Fruit fly (Drosophila melanogaster) whole organism, embryonic: ENCODE measurements around the gene CG2691.

ENCODE experiments used
- Atf-2 ChIP-seq: fragments of 200-800 bp; sonication (Bioruptor generic); optimal IDR thresholded peaks from 2 replicates; lab custom pipeline; 2016; ENCODE audit warnings: missing biosample characterization, missing genetic modification characterization
- Bdp1 ChIP-seq: fragments of 200-800 bp; sonication (Bioruptor generic); optimal IDR thresholded peaks from 3 replicates; lab custom pipeline; 2016; ENCODE audit warnings: missing biosample characterization, missing genetic modification characterization
- BtbVII ChIP-seq: fragments of 200-800 bp; sonication (Bioruptor generic); optimal IDR thresholded peaks from 3 replicates; lab custom pipeline; 2017; ENCODE audit warnings: missing biosample characterization, mild to moderate bottlenecking, missing genetic modification characterization
- CG10565 ChIP-seq: fragments of 200-800 bp; sonication (Bioruptor generic); optimal IDR thresholded peaks from 3 replicates; lab custom pipeline; 2016; ENCODE audit warnings: missing biosample characterization, mild to moderate bottlenecking, missing genetic modification characterization
- CG12391 ChIP-seq: fragments of 200-800 bp; sonication (Bioruptor generic); optimal IDR thresholded peaks from 3 replicates; lab custom pipeline; 2018; ENCODE audit warnings: missing biosample characterization, mild to moderate bottlenecking, missing genetic modification characterization, moderate library complexity
- CG14860 ChIP-seq: fragments of 200-800 bp; sonication (Bioruptor generic); IDR thresholded peaks from 3 replicates; pipeline ENCODE4 v1.3.6; 2022; ENCODE audit warnings: missing biosample characterization, missing genetic modification characterization; ENCODE audit not compliant: partially characterized antibody
- CG15011 ChIP-seq: fragments of 200-800 bp; sonication (Bioruptor generic); optimal IDR thresholded peaks from 3 replicates; lab custom pipeline; 2018; ENCODE audit warnings: missing biosample characterization, mild to moderate bottlenecking, missing genetic modification characterization
- CG15073 ChIP-seq: fragments of 200-800 bp; sonication (Bioruptor generic); optimal IDR thresholded peaks from 2 replicates; lab custom pipeline; 2016; ENCODE audit warnings: missing biosample characterization, missing genetic modification characterization
- CG2120 ChIP-seq: fragments of 200-800 bp; sonication (Bioruptor generic); optimal IDR thresholded peaks from 3 replicates; lab custom pipeline; 2016; ENCODE audit warnings: missing biosample characterization, missing genetic modification characterization
- CG2199 ChIP-seq: fragments of 200-800 bp; sonication (Bioruptor generic); IDR thresholded peaks from 3 replicates; pipeline ENCODE4 v1.3.6; 2022; ENCODE audit warnings: missing biosample characterization, missing genetic modification characterization
- CG3995 ChIP-seq: fragments of 200-800 bp; sonication (Bioruptor generic); optimal IDR thresholded peaks from 3 replicates; lab custom pipeline; 2016; ENCODE audit warnings: missing biosample characterization, missing genetic modification characterization
- CG4328 ChIP-seq: fragments of 200-800 bp; sonication (Bioruptor generic); optimal IDR thresholded peaks from 3 replicates; lab custom pipeline; 2017; ENCODE audit warnings: missing biosample characterization, missing genetic modification reagents, missing genetic modification characterization
- CG6654 ChIP-seq: fragments of 200-800 bp; sonication (Bioruptor generic); optimal IDR thresholded peaks from 2 replicates; lab custom pipeline; 2017; ENCODE audit warnings: missing biosample characterization, mild to moderate bottlenecking, missing genetic modification characterization
- CG6765 ChIP-seq: fragments of 200-800 bp; sonication (Bioruptor generic); optimal IDR thresholded peaks from 3 replicates; lab custom pipeline; 2017; ENCODE audit warnings: missing biosample characterization, mild to moderate bottlenecking, missing genetic modification characterization
- CG6791 ChIP-seq: fragments of 200-800 bp; sonication (Bioruptor generic); IDR thresholded peaks from 3 replicates; pipeline ENCODE4 v1.3.6; 2022; ENCODE audit warnings: missing biosample characterization, missing genetic modification characterization; ENCODE audit not compliant: partially characterized antibody
- CG7271 ChIP-seq: fragments of 200-800 bp; sonication (Bioruptor generic); optimal IDR thresholded peaks from 2 replicates; lab custom pipeline; 2018; ENCODE audit warnings: missing biosample characterization, mild to moderate bottlenecking, missing genetic modification characterization, moderate library complexity
- CHES-1-like ChIP-seq: fragments of 200-800 bp; sonication (Bioruptor generic); optimal IDR thresholded peaks from 2 replicates; lab custom pipeline; 2016; ENCODE audit warnings: missing biosample characterization, missing genetic modification characterization
- D19A ChIP-seq: fragments of 200-800 bp; optimal IDR thresholded peaks from 3 replicates; lab custom pipeline; 2019; ENCODE audit warnings: missing biosample characterization, mild to moderate bottlenecking, missing genetic modification characterization, moderate library complexity
- Dad ChIP-seq: fragments of 200-800 bp; sonication (Bioruptor generic); optimal IDR thresholded peaks from 3 replicates; lab custom pipeline; 2016; ENCODE audit warnings: missing biosample characterization, missing genetic modification characterization
- Dll ChIP-seq: fragments of 200-800 bp; sonication (Bioruptor generic); IDR thresholded peaks from 4 replicates; pipeline ENCODE4 v1.3.6; 2022; ENCODE audit warnings: missing biosample characterization, missing genetic modification characterization; ENCODE audit not compliant: partially characterized antibody
- E2f2 ChIP-seq: fragments of 200-800 bp; sonication (Bioruptor generic); IDR thresholded peaks from 2 replicates; pipeline ENCODE4 v1.3.6; 2022; ENCODE audit warnings: missing biosample characterization, missing genetic modification characterization
- HLH54F ChIP-seq: fragments of 200-800 bp; sonication (Bioruptor generic); optimal IDR thresholded peaks from 3 replicates; lab custom pipeline; 2016; ENCODE audit warnings: missing biosample characterization, missing genetic modification characterization
- HmgZ ChIP-seq: fragments of 200-800 bp; sonication (Bioruptor generic); optimal IDR thresholded peaks from 2 replicates; lab custom pipeline; 2018; ENCODE audit warnings: missing biosample characterization, mild to moderate bottlenecking, missing genetic modification characterization
- Hmr ChIP-seq: fragments of 200-800 bp; sonication (Bioruptor generic); optimal IDR thresholded peaks from 3 replicates; lab custom pipeline; 2017; ENCODE audit warnings: mild to moderate bottlenecking, missing biosample characterization, missing genetic modification reagents, missing genetic modification characterization
- Hr78 ChIP-seq, 2 experiments: fragments of 200-800 bp in 1 of 2; fragments of >200 bp in 1 of 2; sonication (Bioruptor generic) in 1 of 2; optimal IDR thresholded peaks; 2 replicates each; lab custom pipeline; 2017 to 2019; ENCODE audit warnings: missing biosample characterization in 2 of 2, missing genetic modification characterization in 2 of 2, mild to moderate bottlenecking in 1 of 2, moderate library complexity in 1 of 2
- Med ChIP-seq: fragments of 200-800 bp; sonication (Bioruptor generic); peaks from one replicate; lab custom pipeline; 2016; ENCODE audit warnings: missing biosample characterization, missing genetic modification characterization, mild to moderate bottlenecking, inconsistent platforms, moderate library complexity
- NC2α ChIP-seq: fragments of 200-800 bp; sonication (Bioruptor generic); optimal IDR thresholded peaks from 2 replicates; lab custom pipeline; 2016; ENCODE audit warnings: missing biosample characterization, missing genetic modification characterization
- Opbp ChIP-seq: fragments of 200-800 bp; sonication (Bioruptor generic); IDR thresholded peaks from 3 replicates; pipeline ENCODE4 v1.3.6; 2022; ENCODE audit warnings: missing biosample characterization, missing genetic modification characterization; ENCODE audit not compliant: partially characterized antibody
- Ssrp ChIP-seq: fragments of 200-800 bp; sonication (Bioruptor generic); optimal IDR thresholded peaks from 2 replicates; lab custom pipeline; 2018; ENCODE audit warnings: missing biosample characterization, mild to moderate bottlenecking, missing genetic modification characterization, moderate library complexity
- Trl ChIP-seq, 3 experiments: fragments of >200 bp in 2 of 3; fragments of 200-800 bp in 1 of 3; sonication (Bioruptor generic) in 1 of 3; optimal IDR thresholded peaks; 2 replicates in 1 of 3; 3 replicates in 2 of 3; lab custom pipeline; 2016 to 2017; ENCODE audit warnings: missing biosample characterization in 1 of 3, missing genetic modification characterization in 1 of 3
- amos ChIP-seq: fragments of 200-800 bp; sonication (Bioruptor generic); IDR thresholded peaks from 2 replicates; pipeline ENCODE4 v1.3.6; 2022; ENCODE audit warnings: missing biosample characterization, missing genetic modification characterization; ENCODE audit not compliant: partially characterized antibody
- bbx ChIP-seq: fragments of 200-800 bp; sonication (Bioruptor generic); IDR thresholded peaks from 2 replicates; pipeline ENCODE4 v1.3.6; 2022; ENCODE audit warnings: missing biosample characterization, missing genetic modification characterization; ENCODE audit not compliant: partially characterized antibody
- chinmo ChIP-seq: fragments of 200-800 bp; sonication (Bioruptor generic); IDR thresholded peaks from 4 replicates; pipeline ENCODE4 v1.3.6; 2022; ENCODE audit warnings: missing biosample characterization, missing genetic modification characterization; ENCODE audit not compliant: partially characterized antibody
- crol ChIP-seq: fragments of 200-800 bp; sonication (Bioruptor generic); IDR thresholded peaks from 2 replicates; pipeline ENCODE4 v1.3.6; 2022; ENCODE audit warnings: missing biosample characterization, missing genetic modification characterization
- dimm ChIP-seq: fragments of 200-800 bp; sonication (Bioruptor generic); IDR thresholded peaks from 2 replicates; pipeline ENCODE4 v1.3.6; 2022; ENCODE audit warnings: missing biosample characterization, missing genetic modification characterization
- dysf ChIP-seq: fragments of 200-800 bp; sonication (Bioruptor generic); IDR thresholded peaks from 3 replicates; pipeline ENCODE4 v1.3.6; 2022; ENCODE audit warnings: missing biosample characterization, missing genetic modification characterization
- exex ChIP-seq: fragments of 200-800 bp; sonication (Bioruptor generic); optimal IDR thresholded peaks from 4 replicates; lab custom pipeline; 2018; ENCODE audit warnings: missing biosample characterization, mild to moderate bottlenecking, missing genetic modification characterization, moderate library complexity
- gce ChIP-seq: fragments of 200-800 bp; sonication (Bioruptor generic); IDR thresholded peaks from 3 replicates; pipeline ENCODE4 v1.3.6; 2022; ENCODE audit warnings: missing biosample characterization, missing genetic modification characterization
- knrl ChIP-seq: fragments of 200-800 bp; sonication (Bioruptor generic); IDR thresholded peaks from 3 replicates; pipeline ENCODE4 v1.3.6; 2022; ENCODE audit warnings: missing biosample characterization, missing genetic modification characterization; ENCODE audit not compliant: partially characterized antibody
- nom ChIP-seq: fragments of 200-800 bp; sonication (Bioruptor generic); optimal IDR thresholded peaks from 2 replicates; lab custom pipeline; 2017; ENCODE audit warnings: missing biosample characterization, missing genetic modification characterization, mild to moderate bottlenecking, moderate library complexity, missing genetic modification reagents
- otp ChIP-seq: fragments of 200-800 bp; sonication (Bioruptor generic); IDR thresholded peaks from 3 replicates; pipeline ENCODE4, ENCODE4 v1.3.6; 2022; ENCODE audit warnings: missing biosample characterization, missing genetic modification characterization
- psq ChIP-seq: fragments of 200-800 bp; sonication (Bioruptor generic); optimal IDR thresholded peaks from 2 replicates; lab custom pipeline; 2017; ENCODE audit warnings: missing biosample characterization, missing genetic modification characterization
- sisA ChIP-seq: fragments of 200-800 bp; sonication (Bioruptor generic); IDR thresholded peaks from 2 replicates; pipeline ENCODE4 v1.3.6; 2022; ENCODE audit warnings: missing biosample characterization, missing genetic modification characterization
- sug ChIP-seq: fragments of 200-800 bp; optimal IDR thresholded peaks from 2 replicates; lab custom pipeline; 2019; ENCODE audit warnings: missing biosample characterization, mild to moderate bottlenecking, missing genetic modification characterization, moderate library complexity
- tin ChIP-seq: fragments of 200-800 bp; sonication (Bioruptor generic); optimal IDR thresholded peaks from 3 replicates; lab custom pipeline; 2016; ENCODE audit warnings: missing biosample characterization, missing genetic modification characterization
- trh ChIP-seq: fragments of 200-800 bp; sonication (Bioruptor generic); optimal IDR thresholded peaks from 2 replicates; lab custom pipeline; 2016; ENCODE audit warnings: missing biosample characterization, missing genetic modification characterization

The CG2691 gene

dm6 chrX:13641115-13641890 lies 17.1 kb upstream of the CG2691 start (continued):
- TF ChIP-seq gce: peak; percentile 81
- TF ChIP-seq CG2199 (GFP tag; lab: Robert Waterston, UW): peak; percentile 20; the same call in 1 of the 3 replicates
- peak; percentile 87 for TF ChIP-seq CG6765 (GFP tag; lab: Kevin White, UChicago)

dm6 chrX:13640692-13641011 lies 16.4 kb upstream of the CG2691 start:
- 0 out of 2 replicates have a peak, but pooled peaks have one; percentile 0 for TF ChIP-seq E2f2 (GFP tag; lab: Robert Waterston, UW)
- TF ChIP-seq trh (GFP tag; lab: Kevin White, UChicago): no peak
- no peak for TF ChIP-seq dysf (GFP tag; lab: Robert Waterston, UW)
- TF ChIP-seq psq (GFP tag; lab: Kevin White, UChicago): no peak
- TF ChIP-seq Hr78 (GFP tag; optimal IDR thresholded peaks at IDR 0.05; lab: Kevin White, UChicago): no peak
- TF ChIP-seq CG4328 (GFP tag; lab: Kevin White, UChicago): no peak
- no peak for TF ChIP-seq Dll (GFP tag; lab: Robert Waterston, UW)
- no peak for TF ChIP-seq HmgZ
- TF ChIP-seq Med: no peak
- TF ChIP-seq exex: no peak
- no peak for TF ChIP-seq dimm (GFP tag; lab: Robert Waterston, UW)
- TF ChIP-seq Opbp (GFP tag; lab: Robert Waterston, UW): 0 out of 3 replicates have a peak, but pooled peaks have one; percentile 1
- no peak for TF ChIP-seq CG10565 (GFP tag; lab: Kevin White, UChicago)
- no peak for TF ChIP-seq CG6654 (GFP tag; lab: Kevin White, UChicago)
- no peak for TF ChIP-seq CG12391 (tag; lab: Kevin White, UChicago)
- peak in 1 of 2 experiments; percentile 42 for TF ChIP-seq Trl (optimal IDR thresholded peaks at IDR 0.05; lab: Kevin White, UChicago)
- no peak for TF ChIP-seq Trl (GFP tag; optimal IDR thresholded peaks at IDR 0.05; lab: Kevin White, UChicago)
- no peak for TF ChIP-seq Ssrp (tag; lab: Kevin White, UChicago)
- TF ChIP-seq crol (GFP tag; lab: Robert Waterston, UW): peak; percentile 92
- TF ChIP-seq D19A (tag; lab: Kevin White, UChicago): no peak
- no peak for TF ChIP-seq CHES-1-like
- no peak for TF ChIP-seq tin (GFP tag; lab: Kevin White, UChicago)
- peak; percentile 58 for TF ChIP-seq CG3995 (GFP tag; lab: Kevin White, UChicago)
- no peak for TF ChIP-seq otp (GFP tag; lab: Robert Waterston, UW)
- no peak for TF ChIP-seq Dad (GFP tag; lab: Kevin White, UChicago)
- no peak for TF ChIP-seq CG15073 (GFP tag; lab: Kevin White, UChicago)
- no peak for TF ChIP-seq CG7271 (tag; lab: Kevin White, UChicago)
- TF ChIP-seq BtbVII (GFP tag; lab: Kevin White, UChicago): no peak
- TF ChIP-seq Bdp1: no peak
- peak; percentile 73 for TF ChIP-seq sug
- TF ChIP-seq HLH54F: no peak
- TF ChIP-seq CG6791: 0 out of 3 replicates have a peak, but pooled peaks have one; percentile 3
- no peak for TF ChIP-seq Atf-2 (GFP tag; lab: Kevin White, UChicago)
- 0 out of 2 replicates have a peak, but pooled peaks have one; percentile 23 for TF ChIP-seq bbx
- TF ChIP-seq knrl (GFP tag; lab: Robert Waterston, UW): 0 out of 3 replicates have a peak, but pooled peaks have one; percentile 3
- no peak for TF ChIP-seq nom (GFP tag; lab: Kevin White, UChicago)
- no peak for TF ChIP-seq NC2α (GFP tag; lab: Kevin White, UChicago)
- no peak for TF ChIP-seq amos (GFP tag; lab: Robert Waterston, UW)
- TF ChIP-seq sisA: no peak
- no peak for TF ChIP-seq CG15011 (GFP tag; lab: Kevin White, UChicago)
- no peak for TF ChIP-seq CG2120 (GFP tag; lab: Kevin White, UChicago)
- TF ChIP-seq chinmo (GFP tag; lab: Robert Waterston, UW): 0 out of 4 replicates have a peak, but pooled peaks have one; percentile 33
- TF ChIP-seq CG14860: no peak
- TF ChIP-seq Hmr (GFP tag; lab: Kevin White, UChicago): no peak
